Fruit fly (Drosophila melanogaster) whole organism, embryonic: ENCODE measurements around the gene CG43116.

Experiments
- Blimp-1 ChIP-seq: fragments of 200-800 bp; sonication (Bioruptor generic); optimal IDR thresholded peaks from 3 replicates; lab custom pipeline; 2018; ENCODE audit warnings: missing biosample characterization, missing genetic modification characterization, mild to moderate bottlenecking, moderate library complexity, missing genetic modification reagents
- CG14860 ChIP-seq: fragments of 200-800 bp; sonication (Bioruptor generic); IDR thresholded peaks from 3 replicates; pipeline ENCODE4 v1.3.6; 2022; ENCODE audit warnings: missing biosample characterization, missing genetic modification characterization; ENCODE audit not compliant: partially characterized antibody
- CG15696 ChIP-seq: fragments of 200-800 bp; sonication (Bioruptor generic); optimal IDR thresholded peaks from 2 replicates; lab custom pipeline; 2019; ENCODE audit warnings: missing biosample characterization, mild to moderate bottlenecking, missing genetic modification characterization, moderate library complexity
- CG17829 ChIP-seq: fragments of 200-800 bp; optimal IDR thresholded peaks from 2 replicates; lab custom pipeline; 2019; ENCODE audit warnings: missing biosample characterization, mild to moderate bottlenecking, missing genetic modification characterization, moderate library complexity
- CG1832 ChIP-seq: fragments of 200-800 bp; sonication (Bioruptor generic); optimal IDR thresholded peaks from 2 replicates; lab custom pipeline; 2017; ENCODE audit warnings: missing biosample characterization, mild to moderate bottlenecking, missing genetic modification characterization, inconsistent platforms
- CG30403 ChIP-seq: fragments of 200-800 bp; sonication (Bioruptor generic); optimal IDR thresholded peaks from 3 replicates; lab custom pipeline; 2016; ENCODE audit warnings: missing biosample characterization, missing genetic modification characterization
- CG31441 ChIP-seq: fragments of 200-800 bp; sonication (Bioruptor generic); IDR thresholded peaks from 2 replicates; pipeline ENCODE4 v1.3.6; 2022; ENCODE audit warnings: missing biosample characterization, missing genetic modification characterization
- CG33557 ChIP-seq: fragments of 200-800 bp; sonication (Bioruptor generic); optimal IDR thresholded peaks from 2 replicates; lab custom pipeline; 2019; ENCODE audit warnings: missing biosample characterization, mild to moderate bottlenecking, missing genetic modification characterization, moderate library complexity
- CG4282 ChIP-seq: fragments of 200-800 bp; sonication (Bioruptor generic); optimal IDR thresholded peaks from 2 replicates; lab custom pipeline; 2016; ENCODE audit warnings: missing biosample characterization, missing genetic modification characterization
- CG4360 ChIP-seq: fragments of 200-800 bp; sonication (Bioruptor generic); IDR thresholded peaks from 2 replicates; pipeline ENCODE4 v1.3.6; 2022; ENCODE audit warnings: missing biosample characterization, missing genetic modification characterization
- CG43689 ChIP-seq: fragments of 200-800 bp; sonication (Bioruptor generic); IDR thresholded peaks from 2 replicates; pipeline ENCODE4 v1.3.6; 2022; ENCODE audit warnings: missing biosample characterization, missing genetic modification characterization
- CG8924 ChIP-seq: fragments of 200-800 bp; optimal IDR thresholded peaks from 3 replicates; lab custom pipeline; 2019; ENCODE audit warnings: missing biosample characterization, mild to moderate bottlenecking, missing genetic modification characterization, moderate library complexity
- CG8944 ChIP-seq: fragments of 200-800 bp; sonication (Bioruptor generic); optimal IDR thresholded peaks from 3 replicates; lab custom pipeline; 2016; ENCODE audit warnings: missing biosample characterization, missing genetic modification characterization
- Deaf1 ChIP-seq: fragments of 200-800 bp; optimal IDR thresholded peaks from 3 replicates; lab custom pipeline; 2019; ENCODE audit warnings: missing biosample characterization, mild to moderate bottlenecking, missing genetic modification characterization, moderate library complexity
- ERR ChIP-seq: fragments of 200-800 bp; sonication (Bioruptor generic); optimal IDR thresholded peaks from 2 replicates; lab custom pipeline; 2016; ENCODE audit warnings: missing biosample characterization, missing genetic modification characterization
- HLHmδ ChIP-seq: fragments of 200-800 bp; sonication (Bioruptor generic); optimal IDR thresholded peaks from 2 replicates; lab custom pipeline; 2018; ENCODE audit warnings: missing biosample characterization, mild to moderate bottlenecking, missing genetic modification characterization, moderate library complexity
- Hey ChIP-seq: fragments of 200-800 bp; sonication (Bioruptor generic); optimal IDR thresholded peaks from 3 replicates; lab custom pipeline; 2018; ENCODE audit warnings: missing biosample characterization, mild to moderate bottlenecking, missing genetic modification characterization
- HmgZ ChIP-seq: fragments of 200-800 bp; sonication (Bioruptor generic); optimal IDR thresholded peaks from 2 replicates; lab custom pipeline; 2018; ENCODE audit warnings: missing biosample characterization, mild to moderate bottlenecking, missing genetic modification characterization
- Kr ChIP-seq: fragments of 200-800 bp; sonication (Bioruptor generic); optimal IDR thresholded peaks from 2 replicates; lab custom pipeline; 2017; ENCODE audit warnings: missing biosample characterization, mild to moderate bottlenecking, missing genetic modification characterization
- Med ChIP-seq: fragments of 200-800 bp; sonication (Bioruptor generic); peaks from one replicate; lab custom pipeline; 2016; ENCODE audit warnings: missing biosample characterization, missing genetic modification characterization, mild to moderate bottlenecking, inconsistent platforms, moderate library complexity
- Nf-YA ChIP-seq: fragments of 200-800 bp; sonication (Bioruptor generic); IDR thresholded peaks from 2 replicates; pipeline ENCODE4 v1.3.6; 2022; ENCODE audit warnings: missing biosample characterization, missing genetic modification characterization
- Rx ChIP-seq: fragments of 200-800 bp; sonication (Bioruptor generic); IDR thresholded peaks from 2 replicates; pipeline ENCODE4 v1.3.6; 2022; ENCODE audit warnings: missing biosample characterization, missing genetic modification characterization
- Stat92E ChIP-seq, 3 experiments: fragments of >200 bp in 2 of 3; fragments of 200-800 bp in 1 of 3; sonication (Bioruptor generic) in 1 of 3; optimal IDR thresholded peaks; 2 replicates each; lab custom pipeline; 2017 to 2019; ENCODE audit warnings: missing biosample characterization in 3 of 3, missing genetic modification characterization in 3 of 3, mild to moderate bottlenecking in 1 of 3, moderate library complexity in 1 of 3
- Tbp ChIP-seq: fragments of >200 bp; optimal IDR thresholded peaks from 2 replicates; lab custom pipeline; 2018; ENCODE audit warnings: missing biosample characterization, missing genetic modification characterization
- ac ChIP-seq: fragments of 200-800 bp; sonication (Bioruptor generic); optimal IDR thresholded peaks from 3 replicates; lab custom pipeline; 2017; ENCODE audit warnings: missing biosample characterization, mild to moderate bottlenecking, missing genetic modification characterization
- cad ChIP-seq: fragments of >200 bp; optimal IDR thresholded peaks from 2 replicates; lab custom pipeline; 2017; ENCODE audit warnings: missing biosample characterization, missing genetic modification characterization
- cas ChIP-seq: fragments of 200-800 bp; sonication (Bioruptor generic); IDR thresholded peaks from 2 replicates; pipeline ENCODE4 v1.3.6; 2022; ENCODE audit warnings: missing biosample characterization, missing genetic modification characterization
- cg ChIP-seq: fragments of 200-800 bp; sonication (Bioruptor generic); optimal IDR thresholded peaks from 3 replicates; lab custom pipeline; 2019; ENCODE audit warnings: missing biosample characterization, mild to moderate bottlenecking, missing genetic modification characterization, moderate library complexity
- dysf ChIP-seq: fragments of 200-800 bp; sonication (Bioruptor generic); IDR thresholded peaks from 3 replicates; pipeline ENCODE4 v1.3.6; 2022; ENCODE audit warnings: missing biosample characterization, missing genetic modification characterization
- insv ChIP-seq, 2 experiments: fragments of 200-800 bp; sonication (Bioruptor generic); optimal IDR thresholded peaks; 3 replicates each; lab custom pipeline; 2016 to 2018; ENCODE audit warnings: missing biosample characterization in 2 of 2, missing genetic modification characterization in 2 of 2
- kah ChIP-seq: fragments of 200-800 bp; sonication (Bioruptor generic); optimal IDR thresholded peaks from 2 replicates; lab custom pipeline; 2018; ENCODE audit warnings: missing biosample characterization, mild to moderate bottlenecking, missing genetic modification characterization
- lov ChIP-seq, 2 experiments: fragments of 200-800 bp in 1 of 2; fragments of >200 bp in 1 of 2; sonication (Bioruptor generic) in 1 of 2; IDR thresholded peaks in 1 of 2; optimal IDR thresholded peaks in 1 of 2; 2 replicates in 1 of 2; 3 replicates in 1 of 2; pipeline versions ENCODE4 v1.3.6 to Lab custom; 2017 to 2022; ENCODE audit warnings: missing biosample characterization in 1 of 2, missing genetic modification characterization in 1 of 2
- oc ChIP-seq: fragments of 200-800 bp; sonication (Bioruptor generic); optimal IDR thresholded peaks from 2 replicates; lab custom pipeline; 2018; ENCODE audit warnings: missing biosample characterization, mild to moderate bottlenecking, missing genetic modification characterization, moderate library complexity
- odd ChIP-seq: fragments of 200-800 bp; sonication (Bioruptor generic); optimal IDR thresholded peaks from 2 replicates; lab custom pipeline; 2017; ENCODE audit warnings: missing biosample characterization, mild to moderate bottlenecking, missing genetic modification characterization
- pan ChIP-seq, 4 experiments: fragments of >200 bp in 3 of 4; fragments of 200-800 bp in 1 of 4; sonication (Bioruptor generic) in 1 of 4; optimal IDR thresholded peaks in 3 of 4; IDR thresholded peaks in 1 of 4; 2 replicates each; pipeline versions ENCODE4 v1.3.6 to Lab custom; 2017 to 2022; ENCODE audit warnings: missing biosample characterization in 2 of 4, missing genetic modification characterization in 2 of 4, mixed read lengths in 1 of 4
- row ChIP-seq: fragments of 200-800 bp; sonication (Bioruptor generic); IDR thresholded peaks from 3 replicates; pipeline ENCODE4 v1.3.6; 2022; ENCODE audit warnings: missing biosample characterization, missing genetic modification characterization
- sens ChIP-seq: fragments of 200-800 bp; sonication (Bioruptor generic); peaks from one replicate; lab custom pipeline; 2016; ENCODE audit warnings: missing biosample characterization, missing genetic modification characterization
- sqz ChIP-seq: fragments of 200-800 bp; sonication (Bioruptor generic); optimal IDR thresholded peaks from 3 replicates; lab custom pipeline; 2018; ENCODE audit warnings: missing biosample characterization, mild to moderate bottlenecking, missing genetic modification characterization
- tap ChIP-seq: fragments of 200-800 bp; optimal IDR thresholded peaks from 3 replicates; lab custom pipeline; 2019; ENCODE audit warnings: missing biosample characterization, mild to moderate bottlenecking, missing genetic modification characterization, moderate library complexity
- tll ChIP-seq, 2 experiments: fragments of 200-800 bp in 1 of 2; fragments of >200 bp in 1 of 2; sonication (Bioruptor generic) in 1 of 2; optimal IDR thresholded peaks; 2 replicates each; lab custom pipeline; 2017 to 2019; ENCODE audit warnings: missing biosample characterization in 2 of 2, missing genetic modification characterization in 2 of 2, mild to moderate bottlenecking in 1 of 2, moderate library complexity in 1 of 2
- twi ChIP-seq: fragments of 200-800 bp; optimal IDR thresholded peaks from 2 replicates; lab custom pipeline; 2019; ENCODE audit warnings: missing biosample characterization, mild to moderate bottlenecking, missing genetic modification characterization, moderate library complexity
- usp ChIP-seq: fragments of >200 bp; optimal IDR thresholded peaks from 2 replicates; lab custom pipeline; 2017; ENCODE audit warnings: missing biosample characterization, missing genetic modification characterization

CG43116 gene

DNA sequence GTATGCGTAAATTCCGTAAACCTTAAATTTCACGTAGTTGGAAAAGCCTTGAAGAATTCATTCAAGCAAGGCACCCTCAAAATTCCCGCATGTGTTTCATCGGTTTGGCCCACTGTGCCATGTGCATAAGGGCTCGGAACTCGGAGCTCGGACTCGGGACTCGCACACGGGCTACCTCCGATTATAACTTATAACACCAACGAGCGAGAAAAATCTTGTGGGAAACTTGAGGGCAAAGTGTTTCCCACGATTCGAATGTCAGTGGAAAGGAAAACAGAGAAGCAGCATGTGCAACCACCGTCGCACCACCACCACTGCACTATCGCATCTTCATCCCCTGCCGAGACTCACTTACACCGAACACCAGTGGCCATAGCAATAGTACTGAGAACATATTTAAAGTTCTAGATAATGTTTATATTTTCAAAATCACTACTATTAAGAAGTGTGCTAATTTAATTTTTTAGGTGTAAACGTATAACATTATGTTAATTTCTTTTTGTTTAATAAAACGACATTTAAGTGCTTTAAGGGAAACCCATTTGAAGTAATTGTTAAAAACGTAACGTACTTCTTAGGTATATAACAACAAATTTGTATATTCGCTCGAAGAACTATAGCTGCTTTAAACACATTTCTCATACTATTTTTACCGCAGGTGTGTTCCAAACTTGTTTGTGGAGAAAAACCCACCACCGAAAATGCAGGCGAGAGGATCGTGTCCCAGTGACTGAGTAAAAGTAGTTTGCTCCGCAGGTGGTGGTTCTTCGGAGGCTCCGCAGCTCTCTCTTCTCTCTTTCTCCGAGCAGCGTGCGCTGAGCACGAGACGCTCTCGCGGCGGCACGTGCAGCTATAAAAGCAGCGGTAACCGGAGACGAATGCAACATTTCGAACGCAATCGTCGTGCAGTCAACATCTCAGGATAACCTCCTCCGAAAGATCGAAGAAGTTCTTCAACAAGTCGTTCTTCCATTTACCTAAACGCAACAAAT lies 39.7 kb upstream of the CG43116 start (continued):
- peak; percentile 74 for TF ChIP-seq Tbp (GFP tag; lab: Kevin White, UChicago)
- TF ChIP-seq CG31441: peak; percentile 98
- peak; percentile 44 for TF ChIP-seq CG8944 (GFP tag; lab: Kevin White, UChicago)
- no peak for TF ChIP-seq CG1832
- no peak for TF ChIP-seq Nf-YA
- peak; percentile 88 for TF ChIP-seq tap (tag; lab: Kevin White, UChicago)

DNA sequence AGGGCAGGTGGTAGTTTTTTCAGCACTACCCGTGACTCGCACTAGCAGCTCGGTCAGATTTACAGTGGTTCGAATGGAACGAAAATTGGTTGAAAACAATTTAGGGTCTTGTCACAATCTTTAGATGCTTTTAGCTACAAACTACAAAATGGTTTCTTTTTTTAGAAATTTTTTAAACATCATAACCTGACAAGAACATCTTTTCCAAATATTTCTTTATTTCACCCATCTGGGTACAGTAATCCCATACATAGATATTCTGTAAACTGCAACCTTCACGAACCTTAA lies 38.5 kb upstream of the CG43116 start:
- TF ChIP-seq pan (optimal IDR thresholded peaks at IDR 0.05; lab: Kevin White, UChicago) (no peak), pan (GFP tag; optimal IDR thresholded peaks at IDR 0.05 in 1 of 2, IDR thresholded peaks at IDR 0.05 in 1 of 2) (peak in 1 of 2 experiments; percentile 25), CG15696 (tag; lab: Kevin White, UChicago) (no peak), row (GFP tag; lab: Robert Waterston, UW) (peak; percentile 56), HmgZ (tag; lab: Kevin White, UChicago) (no peak), sens (GFP tag; lab: Kevin White, UChicago) (peak; percentile 70), CG4282 (GFP tag; lab: Kevin White, UChicago) (peak; percentile 7), CG14860 (GFP tag; lab: Robert Waterston, UW) (0 out of 3 replicates have a peak, but pooled peaks have one; percentile 35)

DNA sequence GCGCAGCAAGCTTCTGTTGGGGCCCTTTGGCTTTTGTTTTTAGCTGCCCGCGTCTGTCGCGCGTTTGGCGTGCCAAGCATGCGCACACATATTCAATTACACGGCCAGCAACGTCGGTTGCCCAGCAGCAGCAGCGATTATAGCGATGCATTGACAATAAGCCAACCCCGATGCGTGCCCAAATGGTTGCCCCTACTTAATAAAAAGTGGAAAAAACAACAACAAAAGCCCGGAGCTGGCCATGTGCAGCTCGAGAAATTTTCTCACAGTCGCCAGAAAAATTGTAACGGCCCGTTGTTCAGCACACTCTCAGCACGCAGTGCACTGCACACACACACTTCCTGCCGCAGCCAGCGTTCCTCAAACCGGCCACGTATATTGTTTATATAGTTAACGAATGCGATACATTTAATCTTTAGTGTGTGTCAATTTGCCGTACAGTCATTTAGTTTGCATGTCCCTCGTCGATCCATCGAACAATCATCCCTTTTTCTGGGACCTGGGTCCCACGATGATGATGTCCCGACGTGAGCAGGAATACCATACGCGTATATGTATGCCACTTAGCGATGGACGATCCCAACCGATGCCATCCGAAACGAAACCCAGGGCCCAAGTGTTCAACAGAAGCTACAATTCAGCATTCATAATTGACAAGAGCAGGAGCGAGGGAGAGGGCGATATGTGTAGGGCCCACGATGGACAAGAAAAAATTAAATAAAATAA lies 38.0 kb upstream of the CG43116 start:
- no peak for TF ChIP-seq Rx (GFP tag; lab: Robert Waterston, UW)
- TF ChIP-seq lov (optimal IDR thresholded peaks at IDR 0.05; lab: Kevin White, UChicago): no peak
- peak; percentile 37; the same call in 1 of the 3 replicates for TF ChIP-seq lov (GFP tag; IDR thresholded peaks at IDR 0.05; lab: Robert Waterston, UW)
- TF ChIP-seq tll (GFP tag; optimal IDR thresholded peaks at IDR 0.05; lab: Kevin White, UChicago): peak in 1 of 2 experiments; percentile 38
- TF ChIP-seq HLHmδ: peak; percentile 62
- TF ChIP-seq CG33557 (GFP tag; lab: Kevin White, UChicago): peak; percentile 44
- peak; percentile 6 for TF ChIP-seq CG17829 (tag; lab: Kevin White, UChicago)
- TF ChIP-seq CG1832: peak; percentile 36
- peak; percentile 61 for TF ChIP-seq odd (GFP tag; lab: Kevin White, UChicago)
- TF ChIP-seq insv (GFP tag; optimal IDR thresholded peaks at IDR 0.05; lab: Kevin White, UChicago): peak in 1 of 2 experiments; percentile 41
- no peak for TF ChIP-seq cad
- TF ChIP-seq kah (GFP tag; lab: Kevin White, UChicago): peak; percentile 60
- peak; percentile 38; the same call in 1 of the 3 replicates for TF ChIP-seq dysf (GFP tag; lab: Robert Waterston, UW)
- peak; percentile 67 for TF ChIP-seq sqz (GFP tag; lab: Kevin White, UChicago)
- peak; percentile 74 for TF ChIP-seq Kr (GFP tag; lab: Kevin White, UChicago)
- peak; percentile 82 for TF ChIP-seq ac (GFP tag; lab: Kevin White, UChicago)
- TF ChIP-seq Deaf1: peak; percentile 38
- TF ChIP-seq usp (GFP tag; lab: Kevin White, UChicago): no peak
- TF ChIP-seq ERR (GFP tag; lab: Kevin White, UChicago): no peak
- peak; percentile 51 for TF ChIP-seq cg (GFP tag; lab: Kevin White, UChicago)
- peak; percentile 63 for TF ChIP-seq Hey
- peak; percentile 85 for TF ChIP-seq twi (tag; lab: Kevin White, UChicago)
- TF ChIP-seq Blimp-1 (GFP tag; lab: Kevin White, UChicago): no peak
- peak; percentile 91 for TF ChIP-seq CG4360
- TF ChIP-seq CG30403: no peak
- peak in 1 of 3 experiments; percentile 40 for TF ChIP-seq Stat92E (GFP tag; optimal IDR thresholded peaks at IDR 0.05; lab: Kevin White, UChicago)
- peak; percentile 77 for TF ChIP-seq CG8924 (tag; lab: Kevin White, UChicago)
- peak; percentile 1 for TF ChIP-seq oc
- no peak for TF ChIP-seq CG43689 (GFP tag; lab: Robert Waterston, UW)
- no peak for TF ChIP-seq cas (GFP tag; lab: Robert Waterston, UW)
- peak; percentile 25 for TF ChIP-seq Med (GFP tag; lab: Kevin White, UChicago)
